Fruit fly (Drosophila melanogaster) whole organism, embryonic: ENCODE data around the gene CG12420.
A peak's percentile ranks its signal among the peaks of the same experiment; 100 is the strongest.

Experiments used
- Antp ChIP-seq: fragments of 200-800 bp; sonication (Bioruptor generic); optimal IDR thresholded peaks from 3 replicates; lab custom pipeline; 2016; ENCODE audit warnings: missing biosample characterization, missing genetic modification characterization
- CG10274 ChIP-seq: fragments of 200-800 bp; sonication (Bioruptor generic); optimal IDR thresholded peaks from 3 replicates; lab custom pipeline; 2017; ENCODE audit warnings: missing biosample characterization, mild to moderate bottlenecking, missing genetic modification characterization
- CG10321 ChIP-seq: fragments of 200-800 bp; sonication (Bioruptor generic); IDR thresholded peaks from 2 replicates; pipeline ENCODE4 v1.3.6; 2022; ENCODE audit warnings: missing biosample characterization, missing genetic modification characterization
- CG10543 ChIP-seq: fragments of 200-800 bp; sonication (Bioruptor generic); optimal IDR thresholded peaks from 3 replicates; lab custom pipeline; 2017; ENCODE audit warnings: missing biosample characterization, mild to moderate bottlenecking, missing genetic modification characterization, moderate library complexity
- CG1233 ChIP-seq: fragments of 200-800 bp; sonication (Bioruptor generic); optimal IDR thresholded peaks from 4 replicates; lab custom pipeline; 2018; ENCODE audit warnings: missing biosample characterization, mild to moderate bottlenecking, missing genetic modification characterization
- CG12391 ChIP-seq: fragments of 200-800 bp; sonication (Bioruptor generic); optimal IDR thresholded peaks from 3 replicates; lab custom pipeline; 2018; ENCODE audit warnings: missing biosample characterization, mild to moderate bottlenecking, missing genetic modification characterization, moderate library complexity
- CG15696 ChIP-seq: fragments of 200-800 bp; sonication (Bioruptor generic); optimal IDR thresholded peaks from 2 replicates; lab custom pipeline; 2019; ENCODE audit warnings: missing biosample characterization, mild to moderate bottlenecking, missing genetic modification characterization, moderate library complexity
- CG17361 ChIP-seq: fragments of 200-800 bp; sonication (Bioruptor generic); IDR thresholded peaks from 3 replicates; pipeline ENCODE4 v1.3.6; 2022; ENCODE audit warnings: missing biosample characterization, missing genetic modification characterization
- CG17612 ChIP-seq: fragments of 200-800 bp; sonication (Bioruptor generic); IDR thresholded peaks from 2 replicates; pipeline ENCODE4 v1.3.6; 2022; ENCODE audit warnings: missing biosample characterization, missing genetic modification characterization
- CG17802 ChIP-seq: fragments of 200-800 bp; sonication (Bioruptor generic); optimal IDR thresholded peaks from 2 replicates; lab custom pipeline; 2018; ENCODE audit warnings: missing biosample characterization, mild to moderate bottlenecking, missing genetic modification characterization, moderate library complexity
- CG2199 ChIP-seq: fragments of 200-800 bp; sonication (Bioruptor generic); IDR thresholded peaks from 3 replicates; pipeline ENCODE4 v1.3.6; 2022; ENCODE audit warnings: missing biosample characterization, missing genetic modification characterization
- CG30020 ChIP-seq: fragments of 200-800 bp; optimal IDR thresholded peaks from 2 replicates; lab custom pipeline; 2019; ENCODE audit warnings: missing biosample characterization, mild to moderate bottlenecking, missing genetic modification characterization, moderate library complexity
- CG3065 ChIP-seq: fragments of 200-800 bp; sonication (Bioruptor generic); optimal IDR thresholded peaks from 2 replicates; lab custom pipeline; 2016; ENCODE audit warnings: missing biosample characterization, missing genetic modification characterization
- CG3726 ChIP-seq: fragments of 200-800 bp; sonication (Bioruptor generic); IDR thresholded peaks from 3 replicates; pipeline ENCODE4, ENCODE4 v1.3.6; 2022; ENCODE audit warnings: missing biosample characterization, missing genetic modification characterization
- CG4424 ChIP-seq: fragments of 200-800 bp; sonication (Bioruptor generic); optimal IDR thresholded peaks from 3 replicates; lab custom pipeline; 2016; ENCODE audit warnings: missing biosample characterization, missing genetic modification characterization
- CG5180 ChIP-seq: fragments of 200-800 bp; sonication (Bioruptor generic); optimal IDR thresholded peaks from 3 replicates; lab custom pipeline; 2017; ENCODE audit warnings: missing biosample characterization, missing genetic modification characterization, mild to moderate bottlenecking, moderate library complexity, missing genetic modification reagents
- CG7786 ChIP-seq: fragments of 200-800 bp; sonication (Bioruptor generic); optimal IDR thresholded peaks from 2 replicates; lab custom pipeline; 2016; ENCODE audit warnings: missing biosample characterization, missing genetic modification characterization
- CG7963 ChIP-seq: fragments of 200-800 bp; sonication (Bioruptor generic); IDR thresholded peaks from 3 replicates; pipeline ENCODE4 v1.3.6; 2022; ENCODE audit warnings: missing biosample characterization, missing genetic modification characterization; ENCODE audit not compliant: partially characterized antibody
- CTCF ChIP-seq: fragments of 200-800 bp; sonication (Bioruptor generic); optimal IDR thresholded peaks from 2 replicates; lab custom pipeline; 2017; ENCODE audit warnings: missing biosample characterization, mild to moderate bottlenecking, missing genetic modification characterization, moderate library complexity
- Camta ChIP-seq: fragments of 200-800 bp; sonication (Bioruptor generic); optimal IDR thresholded peaks from 2 replicates; lab custom pipeline; 2016; ENCODE audit warnings: missing biosample characterization, missing genetic modification characterization
- CkIIα-i1 ChIP-seq: fragments of 200-800 bp; sonication (Bioruptor generic); IDR thresholded peaks from 2 replicates; pipeline ENCODE4 v1.3.6; 2022; ENCODE audit warnings: missing biosample characterization, missing genetic modification characterization
- D19B ChIP-seq: fragments of 200-800 bp; sonication (Bioruptor generic); optimal IDR thresholded peaks from 2 replicates; lab custom pipeline; 2017; ENCODE audit warnings: missing biosample characterization, mild to moderate bottlenecking, missing genetic modification characterization
- Deaf1 ChIP-seq: fragments of 200-800 bp; optimal IDR thresholded peaks from 3 replicates; lab custom pipeline; 2019; ENCODE audit warnings: missing biosample characterization, mild to moderate bottlenecking, missing genetic modification characterization, moderate library complexity
- Dip3 ChIP-seq: fragments of 200-800 bp; sonication (Bioruptor generic); optimal IDR thresholded peaks from 3 replicates; lab custom pipeline; 2016; ENCODE audit warnings: missing biosample characterization, missing genetic modification characterization
- Gug ChIP-seq: fragments of 200-800 bp; sonication (Bioruptor generic); IDR thresholded peaks from 4 replicates; pipeline ENCODE4 v1.3.6; 2022; ENCODE audit warnings: missing biosample characterization, missing genetic modification characterization
- H15 ChIP-seq: fragments of 200-800 bp; sonication (Bioruptor generic); IDR thresholded peaks from 3 replicates; pipeline ENCODE4 v1.3.6; 2022; ENCODE audit warnings: missing biosample characterization, missing genetic modification characterization
- HLH54F ChIP-seq: fragments of 200-800 bp; sonication (Bioruptor generic); optimal IDR thresholded peaks from 3 replicates; lab custom pipeline; 2016; ENCODE audit warnings: missing biosample characterization, missing genetic modification characterization
- Med ChIP-seq: fragments of 200-800 bp; sonication (Bioruptor generic); peaks from one replicate; lab custom pipeline; 2016; ENCODE audit warnings: missing biosample characterization, missing genetic modification characterization, mild to moderate bottlenecking, inconsistent platforms, moderate library complexity
- NfI ChIP-seq: fragments of 200-800 bp; sonication (Bioruptor generic); optimal IDR thresholded peaks from 3 replicates; lab custom pipeline; 2018; ENCODE audit warnings: missing biosample characterization, mild to moderate bottlenecking, missing genetic modification characterization, moderate library complexity
- Six4 ChIP-seq: fragments of 200-800 bp; sonication (Bioruptor generic); optimal IDR thresholded peaks from 2 replicates; lab custom pipeline; 2016; ENCODE audit warnings: missing biosample characterization, missing genetic modification characterization
- Sry-β ChIP-seq: fragments of 200-800 bp; sonication (Bioruptor generic); optimal IDR thresholded peaks from 2 replicates; lab custom pipeline; 2018; ENCODE audit warnings: missing biosample characterization, mild to moderate bottlenecking, missing genetic modification characterization, moderate library complexity
- ara ChIP-seq: fragments of 200-800 bp; sonication (Bioruptor generic); IDR thresholded peaks from 2 replicates; pipeline ENCODE4 v1.3.6; 2022; ENCODE audit warnings: missing biosample characterization, missing genetic modification characterization
- ase ChIP-seq: fragments of 200-800 bp; sonication (Bioruptor generic); IDR thresholded peaks from 3 replicates; pipeline ENCODE4 v1.3.6; 2022; ENCODE audit warnings: missing biosample characterization, missing genetic modification characterization
- dimm ChIP-seq: fragments of 200-800 bp; sonication (Bioruptor generic); IDR thresholded peaks from 2 replicates; pipeline ENCODE4 v1.3.6; 2022; ENCODE audit warnings: missing biosample characterization, missing genetic modification characterization
- dpn ChIP-seq, 2 experiments: fragments of 200-800 bp; sonication (Bioruptor generic); optimal IDR thresholded peaks; 3 replicates each; lab custom pipeline; 2016; ENCODE audit warnings: missing biosample characterization in 2 of 2, missing genetic modification characterization in 2 of 2
- exex ChIP-seq: fragments of 200-800 bp; sonication (Bioruptor generic); optimal IDR thresholded peaks from 4 replicates; lab custom pipeline; 2018; ENCODE audit warnings: missing biosample characterization, mild to moderate bottlenecking, missing genetic modification characterization, moderate library complexity
- eyg ChIP-seq: fragments of 200-800 bp; sonication (Bioruptor generic); optimal IDR thresholded peaks from 3 replicates; lab custom pipeline; 2016; ENCODE audit warnings: missing biosample characterization, missing genetic modification characterization
- gfzf ChIP-seq: fragments of 200-800 bp; sonication (Bioruptor generic); optimal IDR thresholded peaks from 2 replicates; lab custom pipeline; 2016; ENCODE audit warnings: missing biosample characterization, mild to moderate bottlenecking, missing genetic modification characterization, moderate library complexity
- gsb ChIP-seq: fragments of 200-800 bp; sonication (Bioruptor generic); IDR thresholded peaks from 2 replicates; pipeline ENCODE4 v1.3.6; 2022; ENCODE audit warnings: missing biosample characterization, missing genetic modification characterization
- gt ChIP-seq: fragments of 200-800 bp; sonication (Bioruptor generic); IDR thresholded peaks from 2 replicates; pipeline ENCODE4 v1.3.6; 2022; ENCODE audit warnings: missing biosample characterization, missing genetic modification characterization
- hb ChIP-seq: fragments of 200-800 bp; sonication (Bioruptor generic); IDR thresholded peaks from 3 replicates; pipeline ENCODE4 v1.3.6; 2022; ENCODE audit warnings: missing biosample characterization, missing genetic modification characterization; ENCODE audit not compliant: partially characterized antibody
- knrl ChIP-seq: fragments of 200-800 bp; sonication (Bioruptor generic); IDR thresholded peaks from 3 replicates; pipeline ENCODE4 v1.3.6; 2022; ENCODE audit warnings: missing biosample characterization, missing genetic modification characterization; ENCODE audit not compliant: partially characterized antibody
- lab ChIP-seq: fragments of 200-800 bp; sonication (Bioruptor generic); optimal IDR thresholded peaks from 3 replicates; lab custom pipeline; 2017; ENCODE audit warnings: missing biosample characterization, missing genetic modification characterization, mild to moderate bottlenecking, moderate library complexity, missing genetic modification reagents
- maf-S ChIP-seq: fragments of 200-800 bp; sonication (Bioruptor generic); optimal IDR thresholded peaks from 2 replicates; lab custom pipeline; 2016; ENCODE audit warnings: missing biosample characterization, missing genetic modification characterization
- sc ChIP-seq, 3 experiments: fragments of >200 bp in 2 of 3; fragments of 200-800 bp in 1 of 3; sonication (Bioruptor generic) in 1 of 3; optimal IDR thresholded peaks; 2 replicates in 2 of 3; 3 replicates in 1 of 3; lab custom pipeline; 2017; ENCODE audit warnings: mild to moderate bottlenecking in 1 of 3, missing biosample characterization in 1 of 3, missing genetic modification characterization in 1 of 3, missing genetic modification reagents in 1 of 3
- sob ChIP-seq: fragments of 200-800 bp; sonication (Bioruptor generic); IDR thresholded peaks from 2 replicates; pipeline ENCODE4 v1.3.6; 2022; ENCODE audit warnings: missing biosample characterization, missing genetic modification characterization
- tio ChIP-seq: fragments of 200-800 bp; sonication (Bioruptor generic); optimal IDR thresholded peaks from 2 replicates; lab custom pipeline; 2017; ENCODE audit warnings: missing biosample characterization, missing genetic modification characterization, inconsistent platforms
- tna ChIP-seq: fragments of 200-800 bp; sonication (Bioruptor generic); IDR thresholded peaks from 2 replicates; pipeline ENCODE4 v1.3.6; 2022; ENCODE audit warnings: missing biosample characterization, missing genetic modification characterization; ENCODE audit not compliant: partially characterized antibody
- ttk ChIP-seq: fragments of 200-800 bp; sonication (Bioruptor generic); IDR thresholded peaks from 2 replicates; pipeline ENCODE4 v2.1.2; 2022; ENCODE audit warnings: missing biosample characterization, missing genetic modification characterization
- zen2 ChIP-seq: fragments of 200-800 bp; sonication (Bioruptor generic); IDR thresholded peaks from 3 replicates; pipeline ENCODE4 v1.3.6; 2022; ENCODE audit warnings: missing biosample characterization, missing genetic modification characterization; ENCODE audit not compliant: partially characterized antibody

The CG12420 gene

dm6 chr3R:10265552-10266137 lies 43.1 kb downstream of the CG12420 start (continued):
- TF ChIP-seq Sry-β (GFP tag; lab: Kevin White, UChicago) (no peak), CG3726 (GFP tag; lab: Robert Waterston, UW) (no peak), sob (GFP tag; lab: Robert Waterston, UW) (peak; percentile 80), CG10321 (GFP tag; lab: Robert Waterston, UW) (no peak), CG1233 (GFP tag; lab: Kevin White, UChicago) (peak; percentile 40), exex (tag; lab: Kevin White, UChicago) (peak; percentile 12), Camta (GFP tag; lab: Kevin White, UChicago) (no peak), D19B (GFP tag; lab: Kevin White, UChicago) (peak; percentile 27), tio (peak; percentile 44), CG12391 (tag; lab: Kevin White, UChicago) (peak; percentile 54), sc (optimal IDR thresholded peaks at IDR 0.05; lab: Kevin White, UChicago) (no peak), sc (GFP tag; optimal IDR thresholded peaks at IDR 0.05; lab: Kevin White, UChicago) (no peak), ara (GFP tag; lab: Robert Waterston, UW) (no peak), dimm (GFP tag; lab: Robert Waterston, UW) (no peak), H15 (GFP tag; lab: Robert Waterston, UW) (peak; percentile 52; the same call in 1 of the 3 replicates), dpn (GFP tag; optimal IDR thresholded peaks at IDR 0.05; lab: Kevin White, UChicago) (peak; percentile 32 to 56), CG10274 (no peak), CG7786 (GFP tag; lab: Kevin White, UChicago) (peak; percentile 63), gt (no peak), CkIIα-i1 (GFP tag; lab: Robert Waterston, UW) (no peak), Deaf1 (tag; lab: Kevin White, UChicago) (no peak), Gug (peak; percentile 18; the same call in 1 of the 4 replicates), eyg (peak; percentile 5), CG4424 (GFP tag; lab: Kevin White, UChicago) (peak; percentile 44), NfI (GFP tag; lab: Kevin White, UChicago) (peak; percentile 37), tna (GFP tag; lab: Robert Waterston, UW) (no peak), ase (peak; percentile 50; the same call in 1 of the 3 replicates), maf-S (peak; percentile 8), gfzf (no peak), CG10543 (GFP tag; lab: Kevin White, UChicago) (peak; percentile 62), zen2 (GFP tag; lab: Robert Waterston, UW) (no peak), CG5180 (GFP tag; lab: Kevin White, UChicago) (peak; percentile 21), CG2199 (GFP tag; lab: Robert Waterston, UW) (no peak), CG30020 (tag; lab: Kevin White, UChicago) (no peak), CG17802 (tag; lab: Kevin White, UChicago) (no peak), CTCF (no peak), HLH54F (GFP tag; lab: Kevin White, UChicago) (peak; percentile 24), CG17361 (GFP tag; lab: Robert Waterston, UW) (peak; percentile 72), Med (peak; percentile 93), hb (GFP tag; lab: Robert Waterston, UW) (no peak), knrl (GFP tag; lab: Robert Waterston, UW) (no peak), gsb (GFP tag; lab: Robert Waterston, UW) (peak; percentile 67), CG15696 (tag; lab: Kevin White, UChicago) (no peak), Six4 (no peak), lab (peak; percentile 74), CG7963 (no peak), Dip3 (GFP tag; lab: Kevin White, UChicago) (peak; percentile 72), CG17612 (GFP tag; lab: Robert Waterston, UW) (no peak; the same call in 1 of the 2 replicates), ttk (GFP tag; lab: Robert Waterston, UW) (peak; percentile 47; the same call in 1 of the 2 replicates), CG3065 (GFP tag; lab: Kevin White, UChicago) (peak; percentile 25), Antp (no peak)
